In the genomic region with DNA sequence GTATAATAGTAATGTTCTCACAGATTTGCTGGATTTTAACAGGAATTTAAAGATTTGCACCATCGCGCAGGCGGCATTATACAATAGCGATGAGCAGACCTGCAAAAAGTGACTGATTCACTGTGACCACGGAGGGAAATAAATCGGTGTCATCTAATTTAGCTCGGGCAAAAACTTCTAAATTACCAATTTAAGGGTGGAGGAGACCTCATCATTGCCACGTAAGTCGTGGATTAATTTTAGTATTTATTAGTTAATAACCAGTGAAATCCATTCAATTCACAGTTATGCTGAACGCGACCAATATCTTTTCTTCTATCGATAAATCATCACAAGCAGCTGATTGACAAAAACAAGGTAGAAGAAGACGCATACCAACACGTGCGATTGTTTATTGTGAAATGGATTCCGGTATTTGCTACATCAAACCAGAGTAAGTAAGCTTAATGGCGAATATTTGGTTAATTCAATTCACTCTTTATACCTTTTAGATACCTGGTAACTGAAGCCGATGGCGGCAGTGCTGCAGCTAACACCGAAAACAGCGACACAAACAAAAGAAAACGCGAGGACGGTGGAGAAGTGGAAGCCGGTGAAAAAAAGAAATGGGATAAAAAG, we compare ENCODE assay signal across 1 fruit fly cellular context.
TF ChIP-seq lines count a peak whose summit lies in the region.

A gene (minus strand): TSS at position 105 of the 618 bp plus-strand sequence.
A gene (plus strand): TSS at position 369 of the 618 bp plus-strand sequence.

TF ChIP-seq in whole organism, embryonic, 481 proteins besides CTCF, POLR2A, EP300 and RAD21 (continued from another document):
- TF ChIP-seq Taf1 (GFP tag; IDR thresholded peaks at IDR 0.05; lab: Robert Waterston, UW) (peak; percentile 81; the same call in 1 of the 2 replicates), CG10366 (GFP tag; IDR thresholded peaks at IDR 0.05; lab: Robert Waterston, UW) (peak; percentile 90), CG7963 (GFP tag; IDR thresholded peaks at IDR 0.05; lab: Robert Waterston, UW; ENCODE audit: partially characterized antibody) (no peak), Ets65A (GFP tag; lab: Kevin White, UChicago) (peak; percentile 99), Doc3 (GFP tag; IDR thresholded peaks at IDR 0.05; lab: Robert Waterston, UW; ENCODE audit: partially characterized antibody) (0 out of 3 replicates have a peak, but pooled peaks have one; percentile 11), CG3995 (GFP tag; optimal IDR thresholded peaks at IDR 0.05; lab: Kevin White, UChicago) (peak; percentile 100), pita (GFP tag; optimal IDR thresholded peaks at IDR 0.05; lab: Kevin White, UChicago) (no peak), Asciz (GFP tag; optimal IDR thresholded peaks at IDR 0.05; lab: Kevin White, UChicago) (peak; percentile 73), tna (GFP tag; IDR thresholded peaks at IDR 0.05; lab: Robert Waterston, UW; ENCODE audit: partially characterized antibody) (no peak), CG17568 (GFP tag; optimal IDR thresholded peaks at IDR 0.05; lab: Kevin White, UChicago) (no peak), lilli (GFP tag; optimal IDR thresholded peaks at IDR 0.05; lab: Kevin White, UChicago) (peak; percentile 96), bbx (GFP tag; IDR thresholded peaks at IDR 0.05; lab: Robert Waterston, UW; ENCODE audit: partially characterized antibody) (peak; percentile 26; the same call in 1 of the 2 replicates), sisA (GFP tag; IDR thresholded peaks at IDR 0.05; lab: Robert Waterston, UW) (peak; percentile 92), pb (GFP tag; optimal IDR thresholded peaks at IDR 0.05; lab: Kevin White, UChicago) (peak; percentile 84), NC2α (GFP tag; optimal IDR thresholded peaks at IDR 0.05; lab: Kevin White, UChicago) (peak; percentile 74), grn (GFP tag; optimal IDR thresholded peaks at IDR 0.05; lab: Kevin White, UChicago) (no peak), Sry-β (GFP tag; optimal IDR thresholded peaks at IDR 0.05; lab: Kevin White, UChicago) (peak; percentile 91), caup (GFP tag; optimal IDR thresholded peaks at IDR 0.05; lab: Kevin White, UChicago; ENCODE audit: severe bottlenecking) (peak; percentile 91), so (GFP tag; IDR thresholded peaks at IDR 0.05; lab: Robert Waterston, UW) (peak; percentile 91), trh (GFP tag; optimal IDR thresholded peaks at IDR 0.05; lab: Kevin White, UChicago) (peak; percentile 70), esg (GFP tag; conservative IDR thresholded peaks at IDR 0.05; lab: Robert Waterston, UW) (peak; percentile 91), z (GFP tag; IDR thresholded peaks at IDR 0.05; lab: Robert Waterston, UW) (peak; percentile 46; the same call in 1 of the 3 replicates)
